Fruit fly (Drosophila melanogaster) whole organism, wandering third instar larva: ENCODE measurements around the gene CG14400.

Source experiments
- Abd-B ChIP-seq: fragments of >200 bp; optimal IDR thresholded peaks from 2 replicates; lab custom pipeline; 2017; ENCODE audit warnings: missing biosample characterization, missing genetic modification characterization
- CG32264 ChIP-seq: fragments of 200-800 bp; sonication (Bioruptor generic); optimal IDR thresholded peaks from 2 replicates; lab custom pipeline; 2016; ENCODE audit warnings: missing biosample characterization, missing genetic modification characterization
- CG9705 ChIP-seq: fragments of 200-800 bp; sonication (Bioruptor generic); optimal IDR thresholded peaks from 2 replicates; lab custom pipeline; 2018; ENCODE audit warnings: missing biosample characterization, mild to moderate bottlenecking, missing genetic modification characterization
- CrebA ChIP-seq: fragments of 200-800 bp; sonication (Bioruptor generic); optimal IDR thresholded peaks from 2 replicates; lab custom pipeline; 2016; ENCODE audit warnings: missing biosample characterization, mild to moderate bottlenecking, missing genetic modification characterization, borderline replicate concordance
- Dif ChIP-seq: fragments of 200-275, 200-300 bp; sonication (Bioruptor generic); optimal IDR thresholded peaks from 2 replicates; lab custom pipeline; 2018; ENCODE audit warnings: missing biosample characterization, missing genetic modification characterization; ENCODE audit not compliant: partially characterized antibody
- GATAd ChIP-seq: sonication (Bioruptor generic); optimal IDR thresholded peaks from 2 replicates; lab custom pipeline; 2016; ENCODE audit warnings: missing biosample characterization, missing genetic modification characterization
- HLH106 ChIP-seq: fragments of 200-800 bp; optimal IDR thresholded peaks from 3 replicates; lab custom pipeline; 2019; ENCODE audit warnings: missing biosample characterization, mild to moderate bottlenecking, missing genetic modification characterization, moderate library complexity
- Hnf4 ChIP-seq: fragments of 200-800 bp; sonication (Bioruptor generic); optimal IDR thresholded peaks from 2 replicates; lab custom pipeline; 2016; ENCODE audit warnings: missing biosample characterization, mild to moderate bottlenecking, missing genetic modification characterization
- Hr83 ChIP-seq: fragments of 200-300 bp; sonication (Bioruptor generic); optimal IDR thresholded peaks from 2 replicates; lab custom pipeline; 2016; ENCODE audit warnings: missing biosample characterization, mild to moderate bottlenecking, missing genetic modification characterization, moderate library complexity; ENCODE audit not compliant: poor library complexity, severe bottlenecking
- Jra ChIP-seq: sonication (Bioruptor generic); optimal IDR thresholded peaks from 2 replicates; lab custom pipeline; 2016; ENCODE audit warnings: missing biosample characterization, missing genetic modification characterization
- Mio ChIP-seq: sonication (Bioruptor generic); optimal IDR thresholded peaks from 2 replicates; lab custom pipeline; 2016; ENCODE audit warnings: missing biosample characterization, missing genetic modification characterization
- N ChIP-seq: fragments of >200 bp; optimal IDR thresholded peaks from 2 replicates; lab custom pipeline; 2018; ENCODE audit warnings: missing biosample characterization, missing external identifiers, missing genetic modification characterization
- OdsH ChIP-seq: fragments of 200-800 bp; sonication (Bioruptor generic); optimal IDR thresholded peaks from 2 replicates; lab custom pipeline; 2016; ENCODE audit warnings: missing biosample characterization, mild to moderate bottlenecking, missing genetic modification characterization
- Rel ChIP-seq, 2 experiments: fragments of 200-800 bp; sonication (Bioruptor generic) in 1 of 2; optimal IDR thresholded peaks; 2 replicates in 1 of 2; 3 replicates in 1 of 2; lab custom pipeline; 2016 to 2019; ENCODE audit warnings: mild to moderate bottlenecking in 2 of 2, missing biosample characterization in 2 of 2, missing genetic modification characterization in 2 of 2, moderate library complexity in 1 of 2
- Vsx2 ChIP-seq: fragments of 200-300, 225-300 bp; sonication (Bioruptor generic); optimal IDR thresholded peaks from 2 replicates; lab custom pipeline; 2018; ENCODE audit warnings: missing biosample characterization, missing genetic modification characterization; ENCODE audit not compliant: partially characterized antibody
- br ChIP-seq: fragments of 200-800 bp; sonication (Bioruptor generic); optimal IDR thresholded peaks from 2 replicates; lab custom pipeline; 2016; ENCODE audit warnings: missing biosample characterization, missing genetic modification characterization
- dl ChIP-seq, 2 experiments: fragments of 175-275, 200-275 bp in 1 of 2; fragments of 200-275 bp in 1 of 2; sonication (Bioruptor generic); optimal IDR thresholded peaks; lab custom pipeline; 2018; ENCODE audit warnings: mild to moderate bottlenecking in 2 of 2, missing biosample characterization in 2 of 2, missing genetic modification characterization in 2 of 2, moderate library complexity in 2 of 2; ENCODE audit not compliant: partially characterized antibody in 2 of 2, insufficient read depth in 1 of 2
- dmrt93B ChIP-seq: fragments of 200-800 bp; sonication (Bioruptor generic); optimal IDR thresholded peaks from 2 replicates; lab custom pipeline; 2018; ENCODE audit warnings: missing biosample characterization, mild to moderate bottlenecking, missing genetic modification characterization
- foxo ChIP-seq, 2 experiments: fragments of 200-800 bp; sonication (Bioruptor generic); optimal IDR thresholded peaks; 2 replicates in 1 of 2; 3 replicates in 1 of 2; lab custom pipeline; 2016 to 2017; ENCODE audit warnings: missing biosample characterization in 2 of 2, missing genetic modification characterization in 2 of 2
- fru ChIP-seq: fragments of 200-800 bp; sonication (Bioruptor generic); optimal IDR thresholded peaks from 3 replicates; lab custom pipeline; 2016; ENCODE audit warnings: missing biosample characterization, mild to moderate bottlenecking, missing genetic modification characterization
- h ChIP-seq: fragments of 200-800 bp; sonication (Bioruptor generic); optimal IDR thresholded peaks from 3 replicates; lab custom pipeline; 2016; ENCODE audit warnings: missing biosample characterization, mild to moderate bottlenecking, missing genetic modification characterization
- jim ChIP-seq: fragments of 175-275, 200-325 bp; sonication (Bioruptor generic); optimal IDR thresholded peaks from 2 replicates; lab custom pipeline; 2016; ENCODE audit warnings: missing biosample characterization, mild to moderate bottlenecking, missing genetic modification characterization
- lola ChIP-seq: fragments of >200 bp; optimal IDR thresholded peaks from 2 replicates; lab custom pipeline; 2017; ENCODE audit warnings: missing biosample characterization, missing genetic modification characterization
- pan ChIP-seq: fragments of >200 bp; optimal IDR thresholded peaks from 2 replicates; lab custom pipeline; 2017
- psq ChIP-seq: fragments of 200-800 bp; sonication (Bioruptor generic); optimal IDR thresholded peaks from 3 replicates; lab custom pipeline; 2017; ENCODE audit warnings: missing biosample characterization, mild to moderate bottlenecking, missing genetic modification characterization, moderate library complexity
- rgr ChIP-seq: fragments of 200-800 bp; sonication (Bioruptor generic); optimal IDR thresholded peaks from 3 replicates; lab custom pipeline; 2016; ENCODE audit warnings: missing biosample characterization, mild to moderate bottlenecking, missing genetic modification characterization
- sv ChIP-seq: fragments of 200-800 bp; sonication (Bioruptor generic); optimal IDR thresholded peaks from 3 replicates; lab custom pipeline; 2016; ENCODE audit warnings: missing biosample characterization, missing genetic modification characterization
- usp ChIP-seq: fragments of >200 bp; optimal IDR thresholded peaks from 2 replicates; lab custom pipeline; 2017; ENCODE audit warnings: missing biosample characterization, missing genetic modification characterization
- woc ChIP-seq: sonication (Bioruptor generic); optimal IDR thresholded peaks from 2 replicates; lab custom pipeline; 2016; ENCODE audit warnings: missing biosample characterization, mild to moderate bottlenecking, missing genetic modification characterization

Gene CG14400

DNA sequence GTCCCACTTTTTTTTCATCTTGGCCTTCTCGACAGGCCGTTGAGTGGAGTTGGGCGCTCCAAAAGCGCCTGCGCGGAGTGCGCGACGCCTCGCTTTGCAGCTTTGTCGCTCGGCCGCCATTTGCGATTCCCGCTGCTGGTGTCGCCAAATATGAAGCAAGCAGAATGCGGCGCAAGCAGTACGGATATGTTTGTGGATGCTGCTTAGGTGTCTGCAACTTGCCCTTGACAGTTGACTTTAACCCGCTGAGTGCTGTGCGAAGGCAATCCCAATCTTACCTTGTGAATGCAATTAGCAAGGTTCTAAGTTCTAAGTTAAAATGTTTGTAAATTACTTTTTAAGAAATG, 35.7 kb downstream of the CG14400 start:
- TF ChIP-seq fru, result no peak
- no peak for TF ChIP-seq Rel (GFP tag; optimal IDR thresholded peaks at IDR 0.05; lab: Kevin White, UChicago)
- TF ChIP-seq Rel (tag; optimal IDR thresholded peaks at IDR 0.05; lab: Kevin White, UChicago), result no peak
- TF ChIP-seq dl (GFP tag; optimal IDR thresholded peaks at IDR 0.05; lab: Kevin White, UChicago; ENCODE audit: insufficient read depth in 1 of 2, partially characterized antibody in 2 of 2), result no peak
- TF ChIP-seq CG9705 (GFP tag; lab: Kevin White, UChicago), result no peak
- peak; percentile 10 for TF ChIP-seq N (GFP tag; lab: Kevin White, UChicago)
- no peak for TF ChIP-seq Hr83 (GFP tag; lab: Kevin White, UChicago)
- TF ChIP-seq CG32264 (GFP tag; lab: Kevin White, UChicago), result no peak
- TF ChIP-seq, all 38 proteins: peak for 1

DNA sequence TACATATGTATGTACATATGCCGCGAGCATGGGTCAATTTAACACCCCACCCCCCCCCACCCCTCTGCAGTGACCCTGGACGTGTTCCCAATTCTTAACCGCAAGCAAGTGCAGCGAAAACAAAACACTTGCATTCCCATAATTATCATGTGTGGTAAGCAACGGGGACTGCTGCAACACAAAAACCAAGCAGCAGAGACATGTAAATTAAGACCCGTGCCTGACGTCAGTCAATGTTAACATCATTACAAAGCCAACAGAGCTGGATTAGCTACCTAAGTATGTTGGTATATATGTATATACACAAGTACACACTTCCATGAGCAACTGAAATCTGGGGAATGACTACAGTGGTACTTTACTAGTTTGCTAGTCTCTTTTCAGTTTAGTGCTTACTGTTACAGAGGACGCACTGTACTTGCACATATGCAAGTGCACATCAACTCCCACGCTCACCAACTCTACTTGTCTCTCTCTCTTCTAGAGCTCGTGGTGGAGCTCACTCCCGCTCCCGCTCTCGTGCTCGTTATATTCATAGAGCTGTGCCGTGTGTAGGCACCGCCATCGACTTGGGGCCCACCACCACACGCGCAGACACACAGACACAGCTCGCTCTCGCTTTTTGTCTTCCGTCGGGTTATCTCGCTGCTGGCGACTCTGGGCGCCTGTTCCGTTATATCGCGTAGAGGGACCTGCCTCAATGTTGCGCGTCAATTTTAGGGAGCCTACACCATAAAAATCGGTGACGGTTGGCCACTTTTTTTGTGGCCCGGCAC, 36.3 kb downstream of the CG14400 start:
- peak; percentile 69 to 87 for TF ChIP-seq dl (GFP tag; optimal IDR thresholded peaks at IDR 0.05; lab: Kevin White, UChicago; ENCODE audit: insufficient read depth in 1 of 2, partially characterized antibody in 2 of 2)
- peak; percentile 8 for TF ChIP-seq h (GFP tag; lab: Kevin White, UChicago)
- no peak for TF ChIP-seq Rel (GFP tag; optimal IDR thresholded peaks at IDR 0.05; lab: Kevin White, UChicago)
- peak; percentile 26 for TF ChIP-seq Rel (tag; optimal IDR thresholded peaks at IDR 0.05; lab: Kevin White, UChicago)
- TF ChIP-seq jim (GFP tag; lab: Kevin White, UChicago), result no peak
- TF ChIP-seq psq, result peak; percentile 3
- peak; percentile 80 for TF ChIP-seq Dif
- TF ChIP-seq woc, result no peak
- peak; percentile 71 for TF ChIP-seq Vsx2 (GFP tag; lab: Kevin White, UChicago)

DNA sequence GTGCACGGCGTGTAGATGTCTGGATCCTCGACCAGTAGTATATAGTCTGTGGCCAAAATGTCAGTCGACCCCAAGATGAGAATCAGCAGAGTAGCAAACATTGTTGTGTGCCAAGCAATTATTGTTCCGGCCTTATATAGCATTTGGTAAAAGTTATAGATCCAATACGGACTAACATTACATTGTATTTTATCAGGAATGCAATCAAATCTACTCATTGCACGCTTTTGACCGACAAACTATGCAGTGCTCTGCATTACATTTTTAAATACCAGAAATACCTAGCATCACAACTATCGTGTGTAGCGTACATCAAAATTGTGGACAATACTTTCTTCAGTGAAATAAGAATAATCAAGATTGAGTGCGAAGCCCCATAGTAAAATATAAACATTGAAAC, 36.9 kb downstream of the CG14400 start, which contains the start of gene CheB38c:
Gene CheB38c (minus strand): TSS at position 101 of the 400 bp plus-strand sequence.
- TF ChIP-seq pan (lab: Kevin White, UChicago) (no peak), dmrt93B (GFP tag; lab: Kevin White, UChicago) (no peak), Vsx2 (GFP tag; lab: Kevin White, UChicago) (no peak), CG9705 (GFP tag; lab: Kevin White, UChicago) (no peak), br (GFP tag; lab: Kevin White, UChicago) (no peak), Rel (GFP tag; optimal IDR thresholded peaks at IDR 0.05; lab: Kevin White, UChicago) (no peak), Rel (tag; optimal IDR thresholded peaks at IDR 0.05; lab: Kevin White, UChicago) (no peak), lola (GFP tag; lab: Kevin White, UChicago) (no peak), OdsH (GFP tag; lab: Kevin White, UChicago) (no peak), fru (no peak), woc (no peak), CrebA (no peak), h (GFP tag; lab: Kevin White, UChicago) (no peak), Abd-B (no peak), GATAd (no peak), HLH106 (tag; lab: Kevin White, UChicago) (no peak), dl (GFP tag; optimal IDR thresholded peaks at IDR 0.05; lab: Kevin White, UChicago; ENCODE audit: insufficient read depth in 1 of 2, partially characterized antibody in 2 of 2) (no peak), Hnf4 (no peak), foxo (GFP tag; optimal IDR thresholded peaks at IDR 0.05; lab: Kevin White, UChicago) (no peak)

- TF ChIP-seq CG9705 (GFP tag; lab: Kevin White, UChicago), result no peak
- TF ChIP-seq GATAd, result no peak
- TF ChIP-seq usp (GFP tag; lab: Kevin White, UChicago), result no peak
- TF ChIP-seq rgr, result no peak
- no peak for TF ChIP-seq CrebA
- no peak for TF ChIP-seq Dif
- TF ChIP-seq N (GFP tag; lab: Kevin White, UChicago), result no peak
- no peak for TF ChIP-seq CG32264 (GFP tag; lab: Kevin White, UChicago)
- TF ChIP-seq foxo (GFP tag; optimal IDR thresholded peaks at IDR 0.05; lab: Kevin White, UChicago), result no peak
- TF ChIP-seq dl (GFP tag; optimal IDR thresholded peaks at IDR 0.05; lab: Kevin White, UChicago; ENCODE audit: insufficient read depth in 1 of 2, partially characterized antibody in 2 of 2), result no peak
- TF ChIP-seq Jra (GFP tag; lab: Kevin White, UChicago), result no peak
- TF ChIP-seq Mio (GFP tag; lab: Kevin White, UChicago), result no peak
- no peak for TF ChIP-seq jim (GFP tag; lab: Kevin White, UChicago)
- TF ChIP-seq woc, result no peak
- TF ChIP-seq sv (GFP tag; lab: Kevin White, UChicago), result no peak
Measured at dm6 chr2L:20818432-20818831, 39.3 kb downstream of the CG14400 start, which contains the start of gene CheB38a. Gene CheB38a (minus strand): TSS chr2L:20818532.
